Worm (Caenorhabditis elegans): Measurements from ENCODE around the gene try-3.

try-3 gene

ce11 chrIV:6514700-6515099 lies 42.3 kb upstream of the try-3 start (continued):
- TF ChIP-seq aha-1 (tag; optimal IDR thresholded peaks at IDR 0.05) (no peak), lsy-2 (tag; optimal IDR thresholded peaks at IDR 0.05) (peak in 1 of 2 experiments; percentile 34), tlp-1 (tag; optimal IDR thresholded peaks at IDR 0.05) (no peak), pax-3 (tag; optimal IDR thresholded peaks at IDR 0.05) (peak; percentile 77), hpl-2 (GFP tag; optimal IDR thresholded peaks at IDR 0.05) (no peak), grh-1 (GFP tag; IDR thresholded peaks at IDR 0.05) (no peak), egl-27 (tag; optimal IDR thresholded peaks at IDR 0.05) (no peak), nhr-28 (tag; optimal IDR thresholded peaks at IDR 0.05) (no peak), unc-86 (tag; optimal IDR thresholded peaks at IDR 0.05) (peak; percentile 71), ces-1 (GFP tag; optimal IDR thresholded peaks at IDR 0.05) (no peak), fkh-8 (tag; optimal IDR thresholded peaks at IDR 0.05) (peak; percentile 97), sox-4 (tag; optimal IDR thresholded peaks at IDR 0.05) (peak; percentile 53), zip-4 (GFP tag; optimal IDR thresholded peaks at IDR 0.05) (peak; percentile 3)

DNA sequence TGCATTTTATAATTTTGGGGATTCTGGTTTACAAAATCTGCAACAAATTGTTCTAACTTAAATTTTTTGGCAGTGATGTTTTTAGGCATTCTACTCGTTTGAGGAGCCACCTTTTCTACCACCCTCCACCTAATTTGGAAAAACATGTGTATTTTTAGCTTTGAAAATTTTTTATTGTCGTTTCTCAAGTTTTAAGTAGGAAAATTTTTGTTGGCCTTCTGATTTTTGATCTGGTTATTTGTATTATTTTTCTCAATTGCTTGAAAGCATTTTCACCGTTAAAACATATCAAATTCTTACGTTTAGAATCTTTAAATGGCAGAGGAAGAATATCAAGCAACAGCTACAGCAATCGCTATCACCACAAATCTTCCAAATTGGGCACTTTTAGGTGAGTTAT lies 39.1 kb upstream of the try-3 start, which contains the start of gene C01G5.7:
TSS of gene C01G5.7 (plus strand) at position 301 of the 400 bp plus-strand sequence.
- no peak for TF ChIP-seq egl-27 (tag; optimal IDR thresholded peaks at IDR 0.05)
- TF ChIP-seq nhr-19 (GFP tag; conservative IDR thresholded peaks at IDR 0.05), result no peak
- TF ChIP-seq aly-2 (tag; optimal IDR thresholded peaks at IDR 0.05), result no peak
- TF ChIP-seq mef-2 (tag; optimal IDR thresholded peaks at IDR 0.05), result no peak
- no peak for TF ChIP-seq tlp-1 (tag; optimal IDR thresholded peaks at IDR 0.05)
- no peak for TF ChIP-seq F16B12.6 (tag; optimal IDR thresholded peaks at IDR 0.05)
- TF ChIP-seq efl-3 (GFP tag; optimal IDR thresholded peaks at IDR 0.05), result no peak

- TF ChIP-seq lin-14 (GFP tag; optimal IDR thresholded peaks at IDR 0.05) (no peak), blmp-1 (tag; optimal IDR thresholded peaks at IDR 0.05) (peak; percentile 10)
Observed at ce11 chrIV:6519593-6519992, 37.4 kb upstream of the try-3 start, which contains the start of gene C01G5.9. C01G5.9 (plus strand) TSS chrIV:6519893.

DNA sequence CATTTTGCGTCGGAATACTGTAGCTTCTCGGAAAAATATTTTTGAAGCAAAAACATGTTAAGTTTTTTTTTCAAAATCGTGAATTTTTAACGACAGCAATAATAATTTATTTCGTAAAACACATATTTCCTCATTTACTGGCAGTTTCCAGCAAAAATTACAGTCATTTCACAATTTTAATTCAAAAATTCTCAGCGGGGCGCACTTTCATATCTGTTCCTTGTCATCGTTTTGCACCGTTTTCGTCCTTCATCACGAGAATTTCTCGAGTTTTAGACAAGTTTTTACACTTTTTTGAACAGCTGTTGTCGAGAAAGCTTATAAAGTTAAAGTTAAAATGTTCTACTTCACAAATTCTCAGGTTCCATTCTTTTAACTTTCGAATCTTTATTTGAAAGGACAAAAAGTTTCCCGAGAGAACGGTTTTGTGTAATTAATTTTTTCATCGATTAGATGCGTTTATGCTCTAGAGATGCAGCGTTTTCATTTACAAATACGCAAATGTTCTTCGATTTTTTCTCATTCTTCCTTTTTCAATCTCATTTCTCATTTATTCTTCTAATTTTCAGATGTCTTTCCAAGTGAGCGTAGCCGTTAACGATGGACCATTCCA lies 34.5 kb upstream of the try-3 start, which contains the start of gene ddi-1:
TSS of gene ddi-1 (plus strand) at position 563 of the 613 bp plus-strand sequence.
- TF ChIP-seq pag-3 (tag; optimal IDR thresholded peaks at IDR 0.05; ENCODE audit: borderline replicate concordance, insufficient read depth) (no peak), ztf-4 (tag; optimal IDR thresholded peaks at IDR 0.05) (no peak), mef-2 (tag; optimal IDR thresholded peaks at IDR 0.05) (no peak), nhr-28 (tag; optimal IDR thresholded peaks at IDR 0.05) (no peak), lin-39 (tag; optimal IDR thresholded peaks at IDR 0.05) (no peak), lin-35 (GFP tag; optimal IDR thresholded peaks at IDR 0.05) (peak in 1 of 2 experiments; percentile 33), efl-1 (optimal IDR thresholded peaks at IDR 0.05) (no peak), efl-1 (GFP tag; optimal IDR thresholded peaks at IDR 0.05 in 1 of 2) (peak in 1 of 2 experiments; percentile 9), nhr-90 (tag; optimal IDR thresholded peaks at IDR 0.05; ENCODE audit: poor library complexity) (no peak), dpl-1 (GFP tag; optimal IDR thresholded peaks at IDR 0.05) (peak in 1 of 3 experiments; percentile 5), skn-1 (tag; optimal IDR thresholded peaks at IDR 0.05) (peak; percentile 82), nhr-76 (tag; optimal IDR thresholded peaks at IDR 0.05) (no peak)

ce11 chrIV:6523773-6524172 lies 33.2 kb upstream of the try-3 start:
- TF ChIP-seq nhr-47 (tag; optimal IDR thresholded peaks at IDR 0.05) (no peak), alr-1 (tag; optimal IDR thresholded peaks at IDR 0.05; ENCODE audit: borderline replicate concordance) (no peak), nhr-76 (tag; optimal IDR thresholded peaks at IDR 0.05) (no peak), tbx-2 (tag; optimal IDR thresholded peaks at IDR 0.05) (no peak), fos-1 (tag; optimal IDR thresholded peaks at IDR 0.05) (no peak), ceh-8 (GFP tag; optimal IDR thresholded peaks at IDR 0.05) (no peak), lsy-2 (tag; optimal IDR thresholded peaks at IDR 0.05) (no peak), sox-4 (tag; optimal IDR thresholded peaks at IDR 0.05) (no peak), C16A3.4 (tag; optimal IDR thresholded peaks at IDR 0.05) (no peak), lin-14 (GFP tag; optimal IDR thresholded peaks at IDR 0.05) (no peak), pqm-1 (tag; optimal IDR thresholded peaks at IDR 0.05) (no peak), ets-5 (GFP tag; IDR thresholded peaks at IDR 0.05) (no peak), unc-130 (tag; optimal IDR thresholded peaks at IDR 0.05) (no peak), zip-4 (GFP tag; optimal IDR thresholded peaks at IDR 0.05) (no peak), isw-1 (GFP tag; IDR thresholded peaks at IDR 0.05) (no peak), snpc-4 (tag; optimal IDR thresholded peaks at IDR 0.05) (no peak), snu-23 (GFP tag; optimal IDR thresholded peaks at IDR 0.05) (no peak), F16B12.6 (tag; optimal IDR thresholded peaks at IDR 0.05) (no peak), nhr-71 (tag; optimal IDR thresholded peaks at IDR 0.05) (no peak)
